Fruit fly (Drosophila melanogaster): ENCODE measurements around the gene CG11722.

The CG11722 gene

dm6 chr3R:10079267-10079987 lies 34.1 kb upstream of the CG11722 start (continued):
- peak; percentile 59 for TF ChIP-seq CG1603 (tag; optimal IDR thresholded peaks at IDR 0.05)
- peak; percentile 32; the same call in 1 of the 2 replicates for TF ChIP-seq CG10366 (GFP tag; IDR thresholded peaks at IDR 0.05)
- peak; percentile 27 for TF ChIP-seq dmrt11E (tag; optimal IDR thresholded peaks at IDR 0.05)
- peak in 1 of 2 experiments; percentile 4 for TF ChIP-seq dpn (GFP tag; optimal IDR thresholded peaks at IDR 0.05)
- TF ChIP-seq tin (GFP tag; optimal IDR thresholded peaks at IDR 0.05), result peak; percentile 28
- TF ChIP-seq fru (optimal IDR thresholded peaks at IDR 0.05), result no peak
- 0 out of 2 replicates have a peak, but pooled peaks have one; percentile 17 for TF ChIP-seq ro (GFP tag; IDR thresholded peaks at IDR 0.05)
- peak; percentile 17 for TF ChIP-seq Meics (GFP tag; optimal IDR thresholded peaks at IDR 0.05)
- TF ChIP-seq Nf-YC (tag; optimal IDR thresholded peaks at IDR 0.05), result peak; percentile 31
- peak; percentile 52 for TF ChIP-seq ftz-f1 (GFP tag; optimal IDR thresholded peaks at IDR 0.05)
- TF ChIP-seq CG8388 (GFP tag; optimal IDR thresholded peaks at IDR 0.05), result peak; percentile 34
- TF ChIP-seq sob (GFP tag; IDR thresholded peaks at IDR 0.05), result 0 out of 2 replicates have a peak, but pooled peaks have one; percentile 26
- TF ChIP-seq NfI (GFP tag; optimal IDR thresholded peaks at IDR 0.05), result peak; percentile 1
- peak; percentile 44; the same call in 1 of the 2 replicates for TF ChIP-seq CG6689 (GFP tag; IDR thresholded peaks at IDR 0.05)
- no peak for TF ChIP-seq hkb (optimal IDR thresholded peaks at IDR 0.05)
- TF ChIP-seq hkb (GFP tag; IDR thresholded peaks at IDR 0.05), result peak; percentile 65
- TF ChIP-seq D19A (tag; optimal IDR thresholded peaks at IDR 0.05), result no peak
- peak; percentile 55 for TF ChIP-seq Ptx1 (GFP tag; IDR thresholded peaks at IDR 0.05)
- TF ChIP-seq CG15514 (GFP tag; optimal IDR thresholded peaks at IDR 0.05), result peak; percentile 4
- peak; percentile 25 for TF ChIP-seq CG10979 (tag; optimal IDR thresholded peaks at IDR 0.05)
- peak; percentile 38 for TF ChIP-seq CG30403 (GFP tag; optimal IDR thresholded peaks at IDR 0.05)
- peak; percentile 28 for TF ChIP-seq Xbp1 (GFP tag; optimal IDR thresholded peaks at IDR 0.05)
- no peak for TF ChIP-seq zf30C (GFP tag; optimal IDR thresholded peaks at IDR 0.05)
- peak; percentile 15 for TF ChIP-seq CG4820 (GFP tag; optimal IDR thresholded peaks at IDR 0.05)
- peak; percentile 10 to 58 for TF ChIP-seq chif (GFP tag; optimal IDR thresholded peaks at IDR 0.05)
- TF ChIP-seq ken (GFP tag; IDR thresholded peaks at IDR 0.05), result peak; percentile 52; the same call in 1 of the 3 replicates
- peak; percentile 50 for TF ChIP-seq fd96Cb (tag; optimal IDR thresholded peaks at IDR 0.05)
- peak; percentile 3 for TF ChIP-seq nom (GFP tag; optimal IDR thresholded peaks at IDR 0.05)
- peak; percentile 35; the same call in 1 of the 2 replicates for TF ChIP-seq H2.0 (GFP tag; IDR thresholded peaks at IDR 0.05)
- TF ChIP-seq Doc3 (GFP tag; IDR thresholded peaks at IDR 0.05; ENCODE audit: partially characterized antibody), result no peak
- 0 out of 3 replicates have a peak, but pooled peaks have one; percentile 45 for TF ChIP-seq CG17361 (GFP tag; IDR thresholded peaks at IDR 0.05)
- peak; percentile 6 for TF ChIP-seq Abd-B (GFP tag; optimal IDR thresholded peaks at IDR 0.05)
- no peak for TF ChIP-seq CG13624 (GFP tag; optimal IDR thresholded peaks at IDR 0.05)
- peak; percentile 58 for TF ChIP-seq slbo (GFP tag; IDR thresholded peaks at IDR 0.05)
- TF ChIP-seq Hr51 (GFP tag; optimal IDR thresholded peaks at IDR 0.05), result peak in 1 of 2 experiments; percentile 51
- TF ChIP-seq ssp (GFP tag; IDR thresholded peaks at IDR 0.05), result 0 out of 2 replicates have a peak, but pooled peaks have one; percentile 19
- no peak for TF ChIP-seq CG31365 (tag; optimal IDR thresholded peaks at IDR 0.05)
- TF ChIP-seq ranshi (GFP tag; IDR thresholded peaks at IDR 0.05), result peak; percentile 40; the same call in 1 of the 2 replicates
- peak; percentile 2 for TF ChIP-seq CG16863 (GFP tag; optimal IDR thresholded peaks at IDR 0.05)
- TF ChIP-seq sisA (GFP tag; IDR thresholded peaks at IDR 0.05), result peak; percentile 58
- TF ChIP-seq Ssrp (tag; optimal IDR thresholded peaks at IDR 0.05), result peak; percentile 25
- peak; percentile 21 for TF ChIP-seq PHDP (tag; optimal IDR thresholded peaks at IDR 0.05)
- TF ChIP-seq tgo (GFP tag; IDR thresholded peaks at IDR 0.05), result peak; percentile 30; the same call in 1 of the 3 replicates
- peak in 1 of 2 experiments; percentile 43 for TF ChIP-seq eve (GFP tag; optimal IDR thresholded peaks at IDR 0.05)
- TF ChIP-seq B-H1 (GFP tag; IDR thresholded peaks at IDR 0.05), result 0 out of 3 replicates have a peak, but pooled peaks have one; percentile 12
- no peak for TF ChIP-seq CG17385 (GFP tag; optimal IDR thresholded peaks at IDR 0.05)
- TF ChIP-seq CG12391 (tag; optimal IDR thresholded peaks at IDR 0.05), result peak; percentile 23
- peak; percentile 42 for TF ChIP-seq phol (tag; optimal IDR thresholded peaks at IDR 0.05)
- peak; percentile 86 for TF ChIP-seq Drgx (GFP tag; IDR thresholded peaks at IDR 0.05)

Data from whole organism, embryonic.